Fruit fly (Drosophila melanogaster) whole organism, embryonic: ENCODE results near the gene Syx1A.

Experiments used
- ATbp ChIP-seq: fragments of 200-800 bp; sonication (Bioruptor generic); optimal IDR thresholded peaks from 2 replicates; lab custom pipeline; 2017; ENCODE audit warnings: missing biosample characterization, mild to moderate bottlenecking, missing genetic modification characterization, missing genetic modification reagents
- Aef1 ChIP-seq: fragments of 200-800 bp; sonication (Bioruptor generic); IDR thresholded peaks from 3 replicates; pipeline ENCODE4 v1.3.6; 2022; ENCODE audit warnings: missing biosample characterization, missing genetic modification characterization
- Asciz ChIP-seq: fragments of 200-800 bp; sonication (Bioruptor generic); optimal IDR thresholded peaks from 2 replicates; lab custom pipeline; 2017; ENCODE audit warnings: missing biosample characterization, mild to moderate bottlenecking, missing genetic modification characterization, missing genetic modification reagents
- Bdp1 ChIP-seq: fragments of 200-800 bp; sonication (Bioruptor generic); optimal IDR thresholded peaks from 3 replicates; lab custom pipeline; 2016; ENCODE audit warnings: missing biosample characterization, missing genetic modification characterization
- CG10147 ChIP-seq: fragments of 200-800 bp; sonication (Bioruptor generic); optimal IDR thresholded peaks from 2 replicates; lab custom pipeline; 2019; ENCODE audit warnings: missing biosample characterization, mild to moderate bottlenecking, missing genetic modification characterization, moderate library complexity
- CG10209 ChIP-seq: fragments of 200-800 bp; sonication (Bioruptor generic); optimal IDR thresholded peaks from 3 replicates; lab custom pipeline; 2017; ENCODE audit warnings: missing biosample characterization, mild to moderate bottlenecking, missing genetic modification characterization, missing genetic modification reagents
- CG11456 ChIP-seq: fragments of 200-800 bp; sonication (Bioruptor generic); IDR thresholded peaks from 3 replicates; pipeline ENCODE4 v1.3.6; 2022; ENCODE audit warnings: missing biosample characterization, missing genetic modification characterization
- CG12391 ChIP-seq: fragments of 200-800 bp; sonication (Bioruptor generic); optimal IDR thresholded peaks from 3 replicates; lab custom pipeline; 2018; ENCODE audit warnings: missing biosample characterization, mild to moderate bottlenecking, missing genetic modification characterization, moderate library complexity
- CG12744 ChIP-seq: fragments of 200-800 bp; sonication (Bioruptor generic); optimal IDR thresholded peaks from 2 replicates; lab custom pipeline; 2016; ENCODE audit warnings: missing biosample characterization, missing genetic modification characterization
- CG13296 ChIP-seq: fragments of 200-800 bp; sonication (Bioruptor generic); optimal IDR thresholded peaks from 3 replicates; lab custom pipeline; 2018; ENCODE audit warnings: missing biosample characterization, mild to moderate bottlenecking, missing genetic modification characterization
- CG17912 ChIP-seq: fragments of 200-800 bp; sonication (Bioruptor generic); optimal IDR thresholded peaks from 2 replicates; lab custom pipeline; 2018; ENCODE audit warnings: missing biosample characterization, mild to moderate bottlenecking, missing genetic modification characterization
- CG18599 ChIP-seq: fragments of 200-800 bp; sonication (Bioruptor generic); optimal IDR thresholded peaks from 3 replicates; lab custom pipeline; 2017; ENCODE audit warnings: missing biosample characterization, missing genetic modification characterization, mild to moderate bottlenecking, moderate library complexity, missing genetic modification reagents
- CG2120 ChIP-seq: fragments of 200-800 bp; sonication (Bioruptor generic); optimal IDR thresholded peaks from 3 replicates; lab custom pipeline; 2016; ENCODE audit warnings: missing biosample characterization, missing genetic modification characterization
- CG2678 ChIP-seq: fragments of 200-800 bp; sonication (Bioruptor generic); optimal IDR thresholded peaks from 3 replicates; lab custom pipeline; 2019; ENCODE audit warnings: missing biosample characterization, mild to moderate bottlenecking, missing genetic modification characterization, moderate library complexity
- CG2875 ChIP-seq: fragments of 200-800 bp; sonication (Bioruptor generic); optimal IDR thresholded peaks from 2 replicates; lab custom pipeline; 2017; ENCODE audit warnings: missing biosample characterization, mild to moderate bottlenecking, missing genetic modification characterization, missing genetic modification reagents
- CG34376 ChIP-seq: fragments of 200-800 bp; sonication (Bioruptor generic); optimal IDR thresholded peaks from 2 replicates; lab custom pipeline; 2018; ENCODE audit warnings: missing biosample characterization, mild to moderate bottlenecking, missing genetic modification characterization
- CG6683 ChIP-seq: fragments of 200-800 bp; sonication (Bioruptor generic); optimal IDR thresholded peaks from 2 replicates; lab custom pipeline; 2017; ENCODE audit warnings: missing biosample characterization, mild to moderate bottlenecking, missing genetic modification characterization, missing genetic modification reagents
- CG6689 ChIP-seq: fragments of 200-800 bp; sonication (Bioruptor generic); IDR thresholded peaks from 2 replicates; pipeline ENCODE4 v1.3.6; 2022; ENCODE audit warnings: missing biosample characterization, missing genetic modification characterization
- CG8281 ChIP-seq: fragments of 200-800 bp; sonication (Bioruptor generic); optimal IDR thresholded peaks from 2 replicates; lab custom pipeline; 2018; ENCODE audit warnings: missing biosample characterization, mild to moderate bottlenecking, missing genetic modification characterization, moderate library complexity
- Dfd ChIP-seq, 2 experiments: fragments of >200 bp; optimal IDR thresholded peaks; 2 replicates each; lab custom pipeline; 2017; ENCODE audit warnings: missing biosample characterization in 2 of 2, missing genetic modification characterization in 2 of 2
- Dp ChIP-seq: fragments of 200-800 bp; sonication (Bioruptor generic); optimal IDR thresholded peaks from 2 replicates; lab custom pipeline; 2018; ENCODE audit warnings: missing biosample characterization, mild to moderate bottlenecking, missing genetic modification characterization, moderate library complexity
- HmgZ ChIP-seq: fragments of 200-800 bp; sonication (Bioruptor generic); optimal IDR thresholded peaks from 2 replicates; lab custom pipeline; 2018; ENCODE audit warnings: missing biosample characterization, mild to moderate bottlenecking, missing genetic modification characterization
- Hr51 ChIP-seq, 2 experiments: fragments of 200-800 bp; sonication (Bioruptor generic); optimal IDR thresholded peaks; 2 replicates in 1 of 2; 3 replicates in 1 of 2; lab custom pipeline; 2016 to 2018; ENCODE audit warnings: missing biosample characterization in 2 of 2, missing genetic modification characterization in 2 of 2, mild to moderate bottlenecking in 1 of 2, moderate library complexity in 1 of 2
- MESR4 ChIP-seq: fragments of 200-800 bp; sonication (Bioruptor generic); optimal IDR thresholded peaks from 2 replicates; lab custom pipeline; 2018; ENCODE audit warnings: missing biosample characterization, mild to moderate bottlenecking, missing genetic modification characterization, moderate library complexity
- Mrtf ChIP-seq: fragments of 200-800 bp; sonication (Bioruptor generic); IDR thresholded peaks from 3 replicates; pipeline ENCODE4 v1.3.6; 2022; ENCODE audit warnings: missing biosample characterization, missing genetic modification characterization
- NFAT ChIP-seq: fragments of 200-800 bp; sonication (Bioruptor generic); IDR thresholded peaks from 2 replicates; pipeline ENCODE4 v1.3.6; 2022; ENCODE audit warnings: missing biosample characterization, missing genetic modification characterization
- Nf-YB ChIP-seq: fragments of 200-800 bp; sonication (Bioruptor generic); optimal IDR thresholded peaks from 3 replicates; lab custom pipeline; 2019; ENCODE audit warnings: missing biosample characterization, mild to moderate bottlenecking, missing genetic modification characterization, moderate library complexity
- Oli ChIP-seq: fragments of 200-800 bp; sonication (Bioruptor generic); optimal IDR thresholded peaks from 2 replicates; lab custom pipeline; 2018; ENCODE audit warnings: missing biosample characterization, mild to moderate bottlenecking, missing genetic modification characterization, moderate library complexity
- Pdp1 ChIP-seq, 2 experiments: fragments of 200-800 bp; sonication (Bioruptor generic); optimal IDR thresholded peaks; 3 replicates each; lab custom pipeline; 2016; ENCODE audit warnings: missing biosample characterization in 2 of 2, missing genetic modification characterization in 2 of 2, mild to moderate bottlenecking in 1 of 2, moderate library complexity in 1 of 2
- abd-A ChIP-seq: fragments of 200-800 bp; sonication (Bioruptor generic); optimal IDR thresholded peaks from 3 replicates; lab custom pipeline; 2019; ENCODE audit warnings: missing biosample characterization, mild to moderate bottlenecking, missing genetic modification characterization, moderate library complexity
- bigmax ChIP-seq: fragments of 200-800 bp; sonication (Bioruptor generic); optimal IDR thresholded peaks from 2 replicates; lab custom pipeline; 2018; ENCODE audit warnings: missing biosample characterization, mild to moderate bottlenecking, missing genetic modification characterization
- eve ChIP-seq, 2 experiments: fragments of >200 bp; optimal IDR thresholded peaks; 2 replicates each; lab custom pipeline; 2017; ENCODE audit warnings: missing biosample characterization in 2 of 2, missing genetic modification characterization in 2 of 2
- exex ChIP-seq: fragments of 200-800 bp; sonication (Bioruptor generic); optimal IDR thresholded peaks from 4 replicates; lab custom pipeline; 2018; ENCODE audit warnings: missing biosample characterization, mild to moderate bottlenecking, missing genetic modification characterization, moderate library complexity
- gro ChIP-seq: fragments of 200-800 bp; sonication (Bioruptor generic); optimal IDR thresholded peaks from 2 replicates; lab custom pipeline; 2016; ENCODE audit warnings: missing biosample characterization, missing genetic modification characterization
- gsb-n ChIP-seq: fragments of 200-800 bp; sonication (Bioruptor generic); optimal IDR thresholded peaks from 3 replicates; lab custom pipeline; 2018; ENCODE audit warnings: missing biosample characterization, mild to moderate bottlenecking, missing genetic modification characterization
- gt ChIP-seq: fragments of 200-800 bp; sonication (Bioruptor generic); IDR thresholded peaks from 2 replicates; pipeline ENCODE4 v1.3.6; 2022; ENCODE audit warnings: missing biosample characterization, missing genetic modification characterization
- kni ChIP-seq: fragments of 200-800 bp; sonication (Bioruptor generic); optimal IDR thresholded peaks from 3 replicates; lab custom pipeline; 2017; ENCODE audit warnings: mild to moderate bottlenecking, missing biosample characterization, missing genetic modification reagents, missing genetic modification characterization
- lab ChIP-seq: fragments of 200-800 bp; sonication (Bioruptor generic); optimal IDR thresholded peaks from 3 replicates; lab custom pipeline; 2017; ENCODE audit warnings: missing biosample characterization, missing genetic modification characterization, mild to moderate bottlenecking, moderate library complexity, missing genetic modification reagents
- lmd ChIP-seq: fragments of 200-800 bp; sonication (Bioruptor generic); IDR thresholded peaks from 2 replicates; pipeline ENCODE4 v1.3.6; 2022; ENCODE audit warnings: missing biosample characterization, missing genetic modification characterization
- oc ChIP-seq: fragments of 200-800 bp; sonication (Bioruptor generic); optimal IDR thresholded peaks from 2 replicates; lab custom pipeline; 2018; ENCODE audit warnings: missing biosample characterization, mild to moderate bottlenecking, missing genetic modification characterization, moderate library complexity
- peb ChIP-seq: fragments of 200-800 bp; sonication (Bioruptor generic); IDR thresholded peaks from 2 replicates; pipeline ENCODE4 v1.3.6; 2022; ENCODE audit warnings: missing biosample characterization, missing genetic modification characterization
- pum ChIP-seq: fragments of 200-800 bp; sonication (Bioruptor generic); optimal IDR thresholded peaks from 2 replicates; lab custom pipeline; 2016; ENCODE audit warnings: missing biosample characterization, missing genetic modification characterization
- sd ChIP-seq: fragments of 200-800 bp; sonication (Bioruptor generic); optimal IDR thresholded peaks from 3 replicates; lab custom pipeline; 2018; ENCODE audit warnings: missing biosample characterization, mild to moderate bottlenecking, missing genetic modification characterization, moderate library complexity
- sens ChIP-seq: fragments of 200-800 bp; sonication (Bioruptor generic); peaks from one replicate; lab custom pipeline; 2016; ENCODE audit warnings: missing biosample characterization, missing genetic modification characterization
- slbo ChIP-seq: fragments of 200-800 bp; sonication (Bioruptor generic); IDR thresholded peaks from 2 replicates; pipeline ENCODE4 v1.3.6; 2022; ENCODE audit warnings: missing biosample characterization, missing genetic modification characterization
- sr ChIP-seq: fragments of 200-800 bp; sonication (Bioruptor generic); IDR thresholded peaks from 3 replicates; pipeline ENCODE4 v1.3.6; 2022; ENCODE audit warnings: missing biosample characterization, missing genetic modification characterization
- sug ChIP-seq: fragments of 200-800 bp; optimal IDR thresholded peaks from 2 replicates; lab custom pipeline; 2019; ENCODE audit warnings: missing biosample characterization, mild to moderate bottlenecking, missing genetic modification characterization, moderate library complexity
- ttk ChIP-seq: fragments of 200-800 bp; sonication (Bioruptor generic); IDR thresholded peaks from 2 replicates; pipeline ENCODE4 v2.1.2; 2022; ENCODE audit warnings: missing biosample characterization, missing genetic modification characterization

Gene Syx1A

DNA sequence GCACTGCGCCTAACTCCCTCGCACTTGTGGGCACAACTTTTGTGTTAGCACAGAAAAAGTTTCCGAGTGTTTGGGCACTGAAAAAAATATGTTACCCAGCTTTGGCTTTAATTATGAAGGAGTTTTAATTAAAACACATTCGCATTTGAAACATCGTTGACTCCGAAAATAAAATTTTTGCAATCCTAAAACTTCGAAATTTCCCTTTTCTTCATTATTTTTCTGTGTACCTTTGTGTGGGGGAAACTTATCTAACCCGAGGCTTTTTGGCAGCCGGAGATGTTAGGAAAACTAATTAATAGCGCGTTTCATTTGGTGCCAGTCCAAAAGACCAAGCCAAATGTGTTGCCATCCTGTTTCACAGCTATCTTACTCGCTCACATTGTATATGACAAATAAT lies 13.9 kb downstream of the Syx1A start (continued):
- peak in 1 of 2 experiments; percentile 29 for TF ChIP-seq Hr51 (GFP tag; optimal IDR thresholded peaks at IDR 0.05; lab: Kevin White, UChicago)
- TF ChIP-seq pum = no peak
- TF ChIP-seq Asciz (GFP tag; lab: Kevin White, UChicago) = peak; percentile 9
- TF ChIP-seq Mrtf = 0 out of 3 replicates have a peak, but pooled peaks have one; percentile 34
- peak; percentile 46; the same call in 1 of the 2 replicates for TF ChIP-seq slbo
- TF ChIP-seq Dp (GFP tag; lab: Kevin White, UChicago) = no peak
- TF ChIP-seq CG18599 (GFP tag; lab: Kevin White, UChicago) = peak; percentile 77
- TF ChIP-seq lab (GFP tag; lab: Kevin White, UChicago) = peak; percentile 52
- TF ChIP-seq CG2875 (GFP tag; lab: Kevin White, UChicago) = no peak
- no peak for TF ChIP-seq CG13296 (GFP tag; lab: Kevin White, UChicago)
- TF ChIP-seq CG2678 (tag; lab: Kevin White, UChicago) = peak; percentile 48
- 0 out of 2 replicates have a peak, but pooled peaks have one; percentile 17 for TF ChIP-seq peb (GFP tag; lab: Robert Waterston, UW)
- TF ChIP-seq CG12391 (tag; lab: Kevin White, UChicago) = no peak
- TF ChIP-seq ttk (GFP tag; lab: Robert Waterston, UW) = no peak; the same call in 1 of the 2 replicates
- no peak for TF ChIP-seq Nf-YB
- no peak for TF ChIP-seq gt (GFP tag; lab: Robert Waterston, UW)
- TF ChIP-seq Aef1 (GFP tag; lab: Robert Waterston, UW) = 0 out of 3 replicates have a peak, but pooled peaks have one; percentile 27
- TF ChIP-seq Oli (tag; lab: Kevin White, UChicago) = peak; percentile 20
- no peak for TF ChIP-seq MESR4 (GFP tag; lab: Kevin White, UChicago)
- TF ChIP-seq CG12744 (GFP tag; lab: Kevin White, UChicago) = no peak
- TF ChIP-seq sens (GFP tag; lab: Kevin White, UChicago) = peak; percentile 71
- TF ChIP-seq Bdp1 = no peak
- TF ChIP-seq CG2120 = peak; percentile 35
- peak in 1 of 2 experiments; percentile 2 for TF ChIP-seq Pdp1 (GFP tag; optimal IDR thresholded peaks at IDR 0.05; lab: Kevin White, UChicago)
- TF ChIP-seq CG6689 (GFP tag; lab: Robert Waterston, UW) = 0 out of 2 replicates have a peak, but pooled peaks have one; percentile 21
- no peak for TF ChIP-seq Dfd (GFP tag; optimal IDR thresholded peaks at IDR 0.05; lab: Kevin White, UChicago)
- TF ChIP-seq NFAT (GFP tag; lab: Robert Waterston, UW) = 0 out of 2 replicates have a peak, but pooled peaks have one; percentile 15
- TF ChIP-seq, all 482 proteins: peak for 60

DNA sequence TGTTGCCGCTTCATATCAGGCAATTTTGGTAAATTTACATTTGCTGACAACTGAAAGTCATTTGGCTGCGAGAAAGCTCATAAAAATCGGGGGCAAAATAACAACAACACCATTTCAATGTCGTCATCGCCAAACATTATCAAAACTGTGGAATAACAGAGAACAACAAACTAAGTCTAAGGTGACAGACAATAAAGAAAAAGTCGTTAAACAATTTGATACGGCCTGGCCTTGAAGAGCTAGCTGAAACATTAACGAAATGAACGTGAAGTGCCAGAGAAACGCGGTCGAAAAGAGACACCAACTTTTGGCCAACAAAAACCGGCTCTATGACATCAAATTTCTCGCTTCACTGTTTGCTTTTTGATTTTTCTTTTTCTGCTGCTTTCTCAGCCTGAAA lies 15.4 kb downstream of the Syx1A start:
- TF ChIP-seq oc = peak; percentile 22
- peak in 1 of 2 experiments; percentile 12 for TF ChIP-seq eve (GFP tag; optimal IDR thresholded peaks at IDR 0.05; lab: Kevin White, UChicago)
- TF ChIP-seq abd-A (tag; lab: Kevin White, UChicago) = peak; percentile 46
- TF ChIP-seq sug (tag; lab: Kevin White, UChicago) = peak; percentile 10
- peak; percentile 55 for TF ChIP-seq gsb-n
- no peak for TF ChIP-seq lmd (GFP tag; lab: Robert Waterston, UW)

DNA sequence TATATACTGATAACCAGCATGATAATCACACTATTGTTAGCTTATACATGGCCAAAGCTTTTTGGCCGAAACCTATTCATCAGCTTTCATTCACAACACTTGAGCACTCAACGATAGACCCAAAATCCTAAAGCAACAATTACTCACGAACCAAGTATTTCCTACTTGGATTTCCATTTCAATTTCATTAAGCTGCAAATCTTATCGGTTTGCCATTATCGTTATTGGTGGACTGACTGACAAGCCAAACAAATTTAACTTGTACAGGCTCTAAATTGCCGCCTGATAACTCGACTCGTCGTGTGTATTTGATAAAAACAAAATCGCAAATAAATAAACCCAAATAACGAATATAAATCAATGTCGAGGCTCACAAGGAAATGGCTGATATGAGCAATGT lies 20.6 kb downstream of the Syx1A start:
- TF ChIP-seq kni (GFP tag; lab: Kevin White, UChicago) (no peak), CG8281 (tag; lab: Kevin White, UChicago) (peak; percentile 1), sug (tag; lab: Kevin White, UChicago) (peak; percentile 64), sd (tag; lab: Kevin White, UChicago) (peak; percentile 94), CG34376 (GFP tag; lab: Kevin White, UChicago) (peak; percentile 82), CG6683 (GFP tag; lab: Kevin White, UChicago) (no peak), CG11456 (no peak), CG17912 (no peak), exex (tag; lab: Kevin White, UChicago) (peak; percentile 99), bigmax (GFP tag; lab: Kevin White, UChicago) (no peak), CG10147 (GFP tag; lab: Kevin White, UChicago) (no peak), gro (GFP tag; lab: Kevin White, UChicago) (peak; percentile 56), sr (GFP tag; lab: Robert Waterston, UW) (no peak), ATbp (GFP tag; lab: Kevin White, UChicago) (no peak), HmgZ (peak; percentile 26), CG10209 (GFP tag; lab: Kevin White, UChicago) (no peak)
